Fruit fly (Drosophila melanogaster): Measurements from ENCODE around the gene ru.

Gene ru

dm6 chr3L:1366879-1367650, 3.4 kb upstream of the ru start:
- TF ChIP-seq CG42726 (GFP tag; IDR thresholded peaks at IDR 0.05; ENCODE audit: partially characterized antibody): no peak
- peak; percentile 99 for TF ChIP-seq p53 (GFP tag; optimal IDR thresholded peaks at IDR 0.05)
- peak; percentile 74; the same call in 1 of the 2 replicates for TF ChIP-seq aop (GFP tag; IDR thresholded peaks at IDR 0.05)
- TF ChIP-seq Drgx (GFP tag; IDR thresholded peaks at IDR 0.05): peak; percentile 45; the same call in 1 of the 2 replicates
- peak; percentile 58; the same call in 2 of the 3 replicates for TF ChIP-seq zen2 (GFP tag; IDR thresholded peaks at IDR 0.05; ENCODE audit: partially characterized antibody)
- no peak for TF ChIP-seq CG12104 (GFP tag; optimal IDR thresholded peaks at IDR 0.05)
- peak; percentile 34 for TF ChIP-seq kni (GFP tag; optimal IDR thresholded peaks at IDR 0.05)
- TF ChIP-seq HLHmδ (GFP tag; optimal IDR thresholded peaks at IDR 0.05): peak; percentile 56
- peak; percentile 78 for TF ChIP-seq CG4360 (GFP tag; IDR thresholded peaks at IDR 0.05)
- TF ChIP-seq Hand (GFP tag; optimal IDR thresholded peaks at IDR 0.05): no peak
- peak; percentile 76 for TF ChIP-seq crol (GFP tag; IDR thresholded peaks at IDR 0.05)
- no peak for TF ChIP-seq nerfin-1 (tag; optimal IDR thresholded peaks at IDR 0.05)
- peak; percentile 76; the same call in 1 of the 4 replicates for TF ChIP-seq chinmo (GFP tag; IDR thresholded peaks at IDR 0.05; ENCODE audit: partially characterized antibody)
- TF ChIP-seq org-1 (GFP tag; optimal IDR thresholded peaks at IDR 0.05): no peak
- peak; percentile 82 for TF ChIP-seq CG8388 (GFP tag; optimal IDR thresholded peaks at IDR 0.05)
- peak; percentile 13 for TF ChIP-seq sqz (GFP tag; optimal IDR thresholded peaks at IDR 0.05)
- peak; percentile 55 for TF ChIP-seq sna (GFP tag; IDR thresholded peaks at IDR 0.05; ENCODE audit: partially characterized antibody)
- no peak for TF ChIP-seq HLH3B (GFP tag; IDR thresholded peaks at IDR 0.05)
- TF ChIP-seq vvl (GFP tag; IDR thresholded peaks at IDR 0.05): peak; percentile 34; the same call in 1 of the 2 replicates
- TF ChIP-seq bsh (GFP tag; optimal IDR thresholded peaks at IDR 0.05): peak in 1 of 2 experiments; percentile 58
- peak; percentile 99 for TF ChIP-seq CG5180 (GFP tag; optimal IDR thresholded peaks at IDR 0.05)
- TF ChIP-seq Trl (optimal IDR thresholded peaks at IDR 0.05): peak; percentile 63 to 65
- no peak for TF ChIP-seq Trl (GFP tag; optimal IDR thresholded peaks at IDR 0.05)
- peak; percentile 52 for TF ChIP-seq nom (GFP tag; optimal IDR thresholded peaks at IDR 0.05)
- peak; percentile 26 for TF ChIP-seq Jarid2 (GFP tag; optimal IDR thresholded peaks at IDR 0.05)
- peak; percentile 79 for TF ChIP-seq CG4707 (GFP tag; optimal IDR thresholded peaks at IDR 0.05)

- TF ChIP-seq ac (GFP tag; optimal IDR thresholded peaks at IDR 0.05) (peak; percentile 78), Drgx (GFP tag; IDR thresholded peaks at IDR 0.05) (peak; percentile 51), CG4282 (GFP tag; optimal IDR thresholded peaks at IDR 0.05) (no peak), sim (GFP tag; IDR thresholded peaks at IDR 0.05) (peak; percentile 81), fd102C (GFP tag; optimal IDR thresholded peaks at IDR 0.05) (peak; percentile 71), zfh2 (GFP tag; optimal IDR thresholded peaks at IDR 0.05) (peak; percentile 56), NFAT (GFP tag; IDR thresholded peaks at IDR 0.05) (peak; percentile 65), gce (GFP tag; IDR thresholded peaks at IDR 0.05) (peak; percentile 66; the same call in 1 of the 3 replicates), Mad (GFP tag; optimal IDR thresholded peaks at IDR 0.05) (peak; percentile 66), Abd-B (GFP tag; optimal IDR thresholded peaks at IDR 0.05) (peak; percentile 68), CG2875 (GFP tag; optimal IDR thresholded peaks at IDR 0.05) (peak; percentile 48), Atf-2 (GFP tag; optimal IDR thresholded peaks at IDR 0.05) (peak; percentile 61), Opbp (GFP tag; IDR thresholded peaks at IDR 0.05; ENCODE audit: partially characterized antibody) (no peak), mld (GFP tag; IDR thresholded peaks at IDR 0.05; ENCODE audit: partially characterized antibody) (no peak), twi (tag; optimal IDR thresholded peaks at IDR 0.05) (peak; percentile 77), croc (GFP tag; conservative IDR thresholded peaks at IDR 0.05) (peak; percentile 79), CG1792 (GFP tag; optimal IDR thresholded peaks at IDR 0.05) (no peak), CG7357 (GFP tag; IDR thresholded peaks at IDR 0.05) (peak; percentile 77), Hr51 (GFP tag; optimal IDR thresholded peaks at IDR 0.05) (peak; percentile 73 to 75), dpn (GFP tag; optimal IDR thresholded peaks at IDR 0.05) (peak; percentile 79 to 84), CG7556 (GFP tag; optimal IDR thresholded peaks at IDR 0.05) (peak; percentile 78), CG8359 (GFP tag; optimal IDR thresholded peaks at IDR 0.05; ENCODE audit: borderline replicate concordance) (no peak), Myb (GFP tag; optimal IDR thresholded peaks at IDR 0.05) (peak; percentile 64)
Measured at dm6 chr3L:1368201-1368617, 2.2 kb upstream of the ru start.

All from whole organism, embryonic.